Fruit fly (Drosophila melanogaster): ENCODE results near the gene CG7653.

CG7653 gene

dm6 chr2L:15908086-15908485, 28.1 kb upstream of the CG7653 start:
- TF ChIP-seq woc (GFP tag; optimal IDR thresholded peaks at IDR 0.05) (no peak), Hr78 (GFP tag; optimal IDR thresholded peaks at IDR 0.05) (no peak), fru (GFP tag; optimal IDR thresholded peaks at IDR 0.05) (no peak), rgr (GFP tag; optimal IDR thresholded peaks at IDR 0.05) (no peak), h (GFP tag; optimal IDR thresholded peaks at IDR 0.05) (peak; percentile 33), GATAd (GFP tag; optimal IDR thresholded peaks at IDR 0.05) (no peak)

dm6 chr2L:15907358-15907757, 27.4 kb upstream of the CG7653 start:
- TF ChIP-seq Hnf4 (GFP tag; optimal IDR thresholded peaks at IDR 0.05) = no peak
- TF ChIP-seq Sp1 (GFP tag; optimal IDR thresholded peaks at IDR 0.05) = no peak
- TF ChIP-seq jim (GFP tag; optimal IDR thresholded peaks at IDR 0.05) = no peak

dm6 chr2L:15903725-15904124, 23.8 kb upstream of the CG7653 start:
- TF ChIP-seq tai (GFP tag; optimal IDR thresholded peaks at IDR 0.05) (no peak), CG9705 (GFP tag; optimal IDR thresholded peaks at IDR 0.05) (no peak), Abd-B (GFP tag; optimal IDR thresholded peaks at IDR 0.05) (no peak), CrebA (GFP tag; optimal IDR thresholded peaks at IDR 0.05; ENCODE audit: borderline replicate concordance) (no peak), woc (GFP tag; optimal IDR thresholded peaks at IDR 0.05) (no peak), Mio (GFP tag; optimal IDR thresholded peaks at IDR 0.05) (no peak), GATAd (GFP tag; optimal IDR thresholded peaks at IDR 0.05) (no peak), dmrt93B (GFP tag; optimal IDR thresholded peaks at IDR 0.05) (no peak), usp (GFP tag; optimal IDR thresholded peaks at IDR 0.05) (no peak), Jra (GFP tag; optimal IDR thresholded peaks at IDR 0.05) (no peak), sage (GFP tag; optimal IDR thresholded peaks at IDR 0.05) (no peak)

dm6 chr2L:15902310-15902709, 22.4 kb upstream of the CG7653 start, which contains the start of gene CG31821:
CG31821 (minus strand) TSS chr2L:15902410.
- TF ChIP-seq dmrt93B (GFP tag; optimal IDR thresholded peaks at IDR 0.05) (no peak), h (GFP tag; optimal IDR thresholded peaks at IDR 0.05) (no peak)

- TF ChIP-seq foxo (GFP tag; optimal IDR thresholded peaks at IDR 0.05) = no peak
- TF ChIP-seq Dfd (GFP tag; optimal IDR thresholded peaks at IDR 0.05) = no peak
- no peak for TF ChIP-seq OdsH (GFP tag; optimal IDR thresholded peaks at IDR 0.05)
- no peak for TF ChIP-seq dmrt93B (GFP tag; optimal IDR thresholded peaks at IDR 0.05)
- TF ChIP-seq dsf (GFP tag; optimal IDR thresholded peaks at IDR 0.05; ENCODE audit: borderline replicate concordance) = no peak
- TF ChIP-seq jim (GFP tag; optimal IDR thresholded peaks at IDR 0.05) = no peak
Measured at dm6 chr2L:15900424-15900823, 20.5 kb upstream of the CG7653 start, which contains the start of gene CG31823. CG31823 (minus strand) TSS chr2L:15900524.

dm6 chr2L:15895154-15895553, 15.2 kb upstream of the CG7653 start, which contains the start of gene CG31735:
CG31735 (plus strand) TSS chr2L:15895454.
- TF ChIP-seq Jra (GFP tag; optimal IDR thresholded peaks at IDR 0.05) = no peak
- no peak for TF ChIP-seq fru (GFP tag; optimal IDR thresholded peaks at IDR 0.05)
- TF ChIP-seq jim (GFP tag; optimal IDR thresholded peaks at IDR 0.05) = no peak
- TF ChIP-seq pan (optimal IDR thresholded peaks at IDR 0.05) = no peak
- no peak for TF ChIP-seq CG9705 (GFP tag; optimal IDR thresholded peaks at IDR 0.05)
- TF ChIP-seq sage (GFP tag; optimal IDR thresholded peaks at IDR 0.05) = no peak
- no peak for TF ChIP-seq OdsH (GFP tag; optimal IDR thresholded peaks at IDR 0.05)
- TF ChIP-seq CrebA (GFP tag; optimal IDR thresholded peaks at IDR 0.05; ENCODE audit: borderline replicate concordance) = no peak
- no peak for TF ChIP-seq dl (GFP tag; optimal IDR thresholded peaks at IDR 0.05; ENCODE audit: insufficient read depth in 1 of 2, partially characterized antibody in 2 of 2)
- no peak for TF ChIP-seq Dfd (GFP tag; optimal IDR thresholded peaks at IDR 0.05)
- no peak for TF ChIP-seq GATAd (GFP tag; optimal IDR thresholded peaks at IDR 0.05)
- no peak for TF ChIP-seq Rel (GFP tag; optimal IDR thresholded peaks at IDR 0.05)
- TF ChIP-seq Rel (tag; optimal IDR thresholded peaks at IDR 0.05) = no peak
- TF ChIP-seq sv (GFP tag; optimal IDR thresholded peaks at IDR 0.05) = no peak
- TF ChIP-seq Hr83 (GFP tag; optimal IDR thresholded peaks at IDR 0.05; ENCODE audit: poor library complexity, severe bottlenecking) = no peak
- no peak for TF ChIP-seq woc (GFP tag; optimal IDR thresholded peaks at IDR 0.05)
- no peak for TF ChIP-seq dmrt93B (GFP tag; optimal IDR thresholded peaks at IDR 0.05)
- TF ChIP-seq h (GFP tag; optimal IDR thresholded peaks at IDR 0.05) = no peak
- TF ChIP-seq Abd-B (GFP tag; optimal IDR thresholded peaks at IDR 0.05) = no peak

- TF ChIP-seq sv (GFP tag; optimal IDR thresholded peaks at IDR 0.05) (no peak), CG32264 (GFP tag; optimal IDR thresholded peaks at IDR 0.05) (no peak), dsf (GFP tag; optimal IDR thresholded peaks at IDR 0.05; ENCODE audit: borderline replicate concordance) (no peak)
Measured at dm6 chr2L:15893711-15894110, 13.8 kb upstream of the CG7653 start, which contains the start of gene Tep1. Tep1 (minus strand) TSS chr2L:15893811.

Measured in whole organism, wandering third instar larva.